Worm (Caenorhabditis elegans): ENCODE results near the gene str-33.

ce11 chrV:2730784-2731480 lies 2.6 kb downstream of the str-33 start, which contains the start of gene dod-3:
- TF ChIP-seq nhr-11 (tag; optimal IDR thresholded peaks at IDR 0.05), result no peak
- no peak for TF ChIP-seq nfya-1 (tag; optimal IDR thresholded peaks at IDR 0.05)
- no peak for TF ChIP-seq pha-4 (tag; optimal IDR thresholded peaks at IDR 0.05)
- TF ChIP-seq T23F11.4 (GFP tag; optimal IDR thresholded peaks at IDR 0.05), result no peak
- no peak for TF ChIP-seq pqm-1 (tag; optimal IDR thresholded peaks at IDR 0.05)
- TF ChIP-seq ama-1 (optimal IDR thresholded peaks at IDR 0.05), result no peak
- no peak for TF ChIP-seq unc-86 (tag; optimal IDR thresholded peaks at IDR 0.05)
- no peak for TF ChIP-seq tbx-7 (tag; optimal IDR thresholded peaks at IDR 0.05)
- no peak for TF ChIP-seq tbx-2 (tag; optimal IDR thresholded peaks at IDR 0.05)
- no peak for TF ChIP-seq ets-4 (tag; optimal IDR thresholded peaks at IDR 0.05)
- TF ChIP-seq pat-9 (tag; optimal IDR thresholded peaks at IDR 0.05), result no peak
- no peak for TF ChIP-seq ceh-22 (tag; optimal IDR thresholded peaks at IDR 0.05)

Data from whole organism, late embryonic.